Worm (Caenorhabditis elegans): Measurements from ENCODE around the gene chil-7.

DNA sequence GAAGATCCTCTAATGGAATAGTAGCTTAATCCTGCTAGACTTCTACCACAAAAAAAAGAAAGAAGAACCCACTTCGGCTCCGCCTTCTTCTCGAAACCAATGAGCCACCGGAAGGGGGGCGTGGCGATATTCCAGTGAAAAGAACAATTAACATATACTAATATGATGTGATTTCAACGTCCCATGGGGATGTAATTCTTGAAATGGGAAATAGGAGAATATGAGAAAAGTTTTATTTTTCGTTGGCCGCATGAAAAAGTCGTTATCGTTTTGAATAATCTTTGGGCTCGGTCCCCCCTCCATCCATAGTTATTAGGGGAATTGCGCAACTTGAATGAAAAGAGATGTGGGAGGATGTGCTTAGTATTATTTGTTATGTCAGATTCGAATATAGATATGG, 29.3 kb upstream of the chil-7 start, which contains the start of gene unc-4:
- no peak for TF ChIP-seq elt-1 (tag; optimal IDR thresholded peaks at IDR 0.05)
- TF ChIP-seq peb-1 (tag; optimal IDR thresholded peaks at IDR 0.05) = no peak
- no peak for TF ChIP-seq nhr-23 (tag; optimal IDR thresholded peaks at IDR 0.05)
- TF ChIP-seq R02D3.7 (tag; optimal IDR thresholded peaks at IDR 0.05) = no peak
- no peak for TF ChIP-seq aly-2 (tag; optimal IDR thresholded peaks at IDR 0.05)
